Worm (Caenorhabditis elegans) whole organism, L4/young adult: ENCODE measurements around the gene mks-1.

ENCODE experiments used
- W03F9.2 ChIP-seq: fragments of 150-350 bp; optimal IDR thresholded peaks from 2 replicates; lab custom pipeline; 2014; ENCODE audit warnings: missing biosample characterization, missing genetic modification characterization
- him-1 ChIP-seq: sonication (generic microtip); optimal IDR thresholded peaks from 2 replicates; lab custom pipeline; 2016; ENCODE audit warnings: missing genotype, missing genetic modification reagents, missing genetic modification characterization, missing compliant biosample characterization

ce11 chrIII:3191729-3192128 is 5.6 kb downstream of the mks-1 start:
- TF ChIP-seq W03F9.2 (tag; lab: Kevin White, UChicago) (no peak), him-1 (tag; lab: Kevin White, UChicago) (no peak)
